Worm (Caenorhabditis elegans) whole organism, late embryonic: ENCODE data around the gene F55G11.8.

ENCODE experiments used
- C08G9.2 ChIP-seq: sonication (generic microtip); optimal IDR thresholded peaks from 2 replicates; lab custom pipeline; 2016; ENCODE audit warnings: mild to moderate bottlenecking, missing genetic modification characterization, moderate library complexity, missing compliant biosample characterization
- C38D4.7 ChIP-seq: fragments of 200-800 bp; sonication (Bioruptor generic); optimal IDR thresholded peaks from 2 replicates; lab custom pipeline; 2018; ENCODE audit warnings: mild to moderate bottlenecking, missing genetic modification characterization, moderate library complexity, missing compliant biosample characterization
- F13H6.1 ChIP-seq: sonication (generic microtip); optimal IDR thresholded peaks from 2 replicates; lab custom pipeline; 2016; ENCODE audit warnings: missing genetic modification characterization, missing compliant biosample characterization
- Y22D7AL.16 ChIP-seq: sonication (generic microtip); optimal IDR thresholded peaks from 2 replicates; lab custom pipeline; 2016; ENCODE audit warnings: missing genetic modification characterization, missing compliant biosample characterization
- ahr-1 ChIP-seq: sonication (generic microtip); optimal IDR thresholded peaks from 2 replicates; lab custom pipeline; 2016; ENCODE audit warnings: missing genetic modification characterization, missing compliant biosample characterization
- ama-1 ChIP-seq: fragments of 150-350 bp; optimal IDR thresholded peaks from 2 replicates; lab custom pipeline; 2014
- ceh-24 ChIP-seq: sonication (generic microtip); optimal IDR thresholded peaks from 2 replicates; lab custom pipeline; 2016; ENCODE audit warnings: mild to moderate bottlenecking, missing genetic modification characterization, missing compliant biosample characterization
- ceh-9 ChIP-seq: sonication (generic microtip); optimal IDR thresholded peaks from 2 replicates; lab custom pipeline; 2016; ENCODE audit warnings: mild to moderate bottlenecking, missing genetic modification characterization, inconsistent platforms, missing compliant biosample characterization
- dmd-4 ChIP-seq: sonication (generic microtip); optimal IDR thresholded peaks from 2 replicates; lab custom pipeline; 2016; ENCODE audit warnings: borderline replicate concordance, missing genetic modification characterization, missing compliant biosample characterization
- dve-1 ChIP-seq: sonication (generic microtip); optimal IDR thresholded peaks from 2 replicates; lab custom pipeline; 2017; ENCODE audit warnings: antibody characterized with exemption, mild to moderate bottlenecking, missing genetic modification characterization, missing compliant biosample characterization
- elt-2 ChIP-seq: sonication (generic microtip); optimal IDR thresholded peaks from 2 replicates; lab custom pipeline; 2016; ENCODE audit warnings: missing genetic modification reagents, missing genetic modification characterization, missing compliant biosample characterization
- fkh-6 ChIP-seq: sonication (generic microtip); optimal IDR thresholded peaks from 2 replicates; lab custom pipeline; 2016; ENCODE audit warnings: missing genetic modification characterization, missing compliant biosample characterization
- gmeb-2 ChIP-seq: sonication (generic microtip); optimal IDR thresholded peaks from 2 replicates; lab custom pipeline; 2016; ENCODE audit warnings: missing genetic modification characterization, inconsistent platforms, missing compliant biosample characterization
- hlh-15 ChIP-seq: sonication (generic microtip); optimal IDR thresholded peaks from 2 replicates; lab custom pipeline; 2016; ENCODE audit warnings: missing genetic modification characterization, missing compliant biosample characterization
- hlh-30 ChIP-seq: sonication (generic microtip); optimal IDR thresholded peaks from 2 replicates; lab custom pipeline; 2017; ENCODE audit warnings: antibody characterized with exemption, missing genetic modification characterization, missing compliant biosample characterization; ENCODE audit not compliant: insufficient read depth
- hlh-8 ChIP-seq: sonication (generic microtip); optimal IDR thresholded peaks from 2 replicates; lab custom pipeline; 2016; ENCODE audit warnings: missing genotype, missing genetic modification characterization, missing compliant biosample characterization
- lim-6 ChIP-seq: sonication (generic microtip); optimal IDR thresholded peaks from 2 replicates; lab custom pipeline; 2016; ENCODE audit warnings: missing genetic modification characterization, missing compliant biosample characterization
- lin-11 ChIP-seq: fragments of 200-800 bp; sonication (Bioruptor generic); optimal IDR thresholded peaks from 2 replicates; lab custom pipeline; 2018; ENCODE audit warnings: mild to moderate bottlenecking, missing genetic modification characterization, missing compliant biosample characterization
- madf-2 ChIP-seq: sonication (generic microtip); optimal IDR thresholded peaks from 2 replicates; lab custom pipeline; 2017; ENCODE audit warnings: missing genetic modification characterization, missing compliant biosample characterization
- nhr-11 ChIP-seq: fragments of 150-350 bp; optimal IDR thresholded peaks from 2 replicates; lab custom pipeline; 2014; ENCODE audit warnings: missing biosample characterization, missing genetic modification characterization
- pat-9 ChIP-seq: fragments of 200-800 bp; sonication (Bioruptor generic); optimal IDR thresholded peaks from 2 replicates; lab custom pipeline; 2018; ENCODE audit warnings: mild to moderate bottlenecking, missing genetic modification characterization, moderate library complexity, missing compliant biosample characterization
- pax-1 ChIP-seq: fragments of 150-350 bp; optimal IDR thresholded peaks from 2 replicates; lab custom pipeline; 2014; ENCODE audit warnings: missing biosample characterization, missing genetic modification characterization
- pha-2 ChIP-seq: sonication (generic microtip); optimal IDR thresholded peaks from 2 replicates; lab custom pipeline; 2017; ENCODE audit warnings: mild to moderate bottlenecking, missing genetic modification characterization, missing compliant biosample characterization
- pros-1 ChIP-seq: fragments of 150-350 bp; optimal IDR thresholded peaks from 2 replicates; lab custom pipeline; 2014; ENCODE audit warnings: missing biosample characterization, missing genetic modification reagents, missing genetic modification characterization
- sdc-2 ChIP-seq: sonication (generic microtip); optimal IDR thresholded peaks from 2 replicates; lab custom pipeline; 2016; ENCODE audit warnings: missing genotype, missing genetic modification characterization, missing compliant biosample characterization
- sox-4 ChIP-seq: sonication (generic microtip); optimal IDR thresholded peaks from 2 replicates; lab custom pipeline; 2017; ENCODE audit warnings: mild to moderate bottlenecking, missing genetic modification characterization, inconsistent platforms, missing compliant biosample characterization
- tbx-2 ChIP-seq: sonication (generic microtip); optimal IDR thresholded peaks from 2 replicates; lab custom pipeline; 2016; ENCODE audit warnings: missing genetic modification characterization, missing compliant biosample characterization
- ttx-3 ChIP-seq: sonication (generic microtip); optimal IDR thresholded peaks from 2 replicates; lab custom pipeline; 2016; ENCODE audit warnings: missing genetic modification reagents, missing genetic modification characterization, missing compliant biosample characterization
- unc-3 ChIP-seq, 2 experiments: fragments of 200-800 bp in 1 of 2; sonication (Bioruptor generic) in 1 of 2; sonication (generic microtip) in 1 of 2; conservative IDR thresholded peaks in 1 of 2; optimal IDR thresholded peaks in 1 of 2; 2 replicates each; pipeline versions ENCODE4 v1.3.6 to Lab custom; 2016 to 2022; ENCODE audit warnings: missing compliant biosample characterization in 2 of 2, missing genetic modification characterization in 2 of 2, missing genetic modification reagents in 1 of 2
- unc-42 ChIP-seq: sonication (generic microtip); optimal IDR thresholded peaks from 2 replicates; lab custom pipeline; 2016; ENCODE audit warnings: missing genotype, missing genetic modification characterization, missing compliant biosample characterization
- unc-55 ChIP-seq: sonication (generic microtip); optimal IDR thresholded peaks from 2 replicates; lab custom pipeline; 2017; ENCODE audit warnings: missing biosample characterization, missing genetic modification reagents, missing genetic modification characterization
- unc-86 ChIP-seq: sonication (generic microtip); optimal IDR thresholded peaks from 2 replicates; lab custom pipeline; 2016; ENCODE audit warnings: missing genetic modification characterization, missing compliant biosample characterization
- zip-5 ChIP-seq: sonication (generic microtip); optimal IDR thresholded peaks from 2 replicates; lab custom pipeline; 2016; ENCODE audit warnings: missing genetic modification characterization, missing compliant biosample characterization

The F55G11.8 gene

ce11 chrIV:12960136-12960535 is 2.5 kb upstream of the F55G11.8 start, which contains the start of gene F55G11.7:
TSS of gene F55G11.7 (plus strand) at chrIV:12960436.
- no peak for TF ChIP-seq unc-86 (tag; lab: Kevin White, UChicago)
- no peak for TF ChIP-seq lin-11 (tag; lab: Kevin White, UChicago)
- TF ChIP-seq sox-4 (tag; lab: Kevin White, UChicago): no peak
- no peak for TF ChIP-seq elt-2 (tag; lab: Kevin White, UChicago)
- no peak for TF ChIP-seq unc-3 (GFP tag; conservative IDR thresholded peaks at IDR 0.05; lab: Robert Waterston, UW)
- TF ChIP-seq unc-3 (tag; optimal IDR thresholded peaks at IDR 0.05; lab: Kevin White, UChicago): no peak
- no peak for TF ChIP-seq dmd-4
- TF ChIP-seq dve-1 (tag; lab: Kevin White, UChicago): no peak
- no peak for TF ChIP-seq hlh-15 (tag; lab: Kevin White, UChicago)
- no peak for TF ChIP-seq gmeb-2 (tag; lab: Kevin White, UChicago)
- TF ChIP-seq zip-5: no peak
- TF ChIP-seq unc-42 (tag; lab: Kevin White, UChicago): no peak
- no peak for TF ChIP-seq pros-1 (tag; lab: Kevin White, UChicago)

ce11 chrIV:12964648-12965047 is 2.0 kb downstream of the F55G11.8 start:
- TF ChIP-seq dve-1 (tag; lab: Kevin White, UChicago) (no peak), fkh-6 (tag; lab: Kevin White, UChicago) (no peak), hlh-8 (tag; lab: Kevin White, UChicago) (no peak)

- TF ChIP-seq fkh-6 (tag; lab: Kevin White, UChicago): no peak
- no peak for TF ChIP-seq ceh-24 (tag; lab: Kevin White, UChicago)
- TF ChIP-seq tbx-2: no peak
Measured at ce11 chrIV:12965074-12965473, 2.5 kb downstream of the F55G11.8 start, which contains the start of gene dod-22. TSS of gene dod-22 (plus strand) at chrIV:12965374.

- TF ChIP-seq ceh-24 (tag; lab: Kevin White, UChicago) (no peak), dve-1 (tag; lab: Kevin White, UChicago) (no peak), hlh-15 (tag; lab: Kevin White, UChicago) (no peak), ttx-3 (tag; lab: Kevin White, UChicago) (no peak), lim-6 (no peak), C38D4.7 (GFP tag; lab: Kevin White, UChicago) (no peak), unc-42 (tag; lab: Kevin White, UChicago) (no peak), pat-9 (no peak), pax-1 (no peak), ceh-9 (no peak), sdc-2 (no peak), madf-2 (tag; lab: Kevin White, UChicago) (no peak)
Measured at ce11 chrIV:12967303-12967702, 4.7 kb downstream of the F55G11.8 start.

ce11 chrIV:12969141-12969540 is 6.5 kb downstream of the F55G11.8 start, which contains the start of gene F55G11.2:
TSS of gene F55G11.2 (minus strand) at chrIV:12969289.
- TF ChIP-seq F13H6.1 (tag; lab: Kevin White, UChicago): no peak
- TF ChIP-seq C38D4.7 (GFP tag; lab: Kevin White, UChicago): no peak
- no peak for TF ChIP-seq nhr-11 (tag; lab: Kevin White, UChicago)
- no peak for TF ChIP-seq Y22D7AL.16
- TF ChIP-seq ahr-1 (tag; lab: Kevin White, UChicago): no peak
- no peak for TF ChIP-seq C08G9.2 (tag; lab: Kevin White, UChicago)
- TF ChIP-seq pha-2: no peak
- TF ChIP-seq ama-1 (lab: Kevin White, UChicago): no peak
- no peak for TF ChIP-seq hlh-30 (tag; lab: Kevin White, UChicago)
- TF ChIP-seq fkh-6 (tag; lab: Kevin White, UChicago): no peak
- TF ChIP-seq madf-2 (tag; lab: Kevin White, UChicago): no peak
- no peak for TF ChIP-seq unc-55 (GFP tag; lab: Kevin White, UChicago)
- no peak for TF ChIP-seq pros-1 (tag; lab: Kevin White, UChicago)
